Fruit fly (Drosophila melanogaster): ENCODE data around the gene btd.

- TF ChIP-seq CG4820 (GFP tag; optimal IDR thresholded peaks at IDR 0.05) (no peak), h (optimal IDR thresholded peaks at IDR 0.05) (no peak), CG15479 (GFP tag; optimal IDR thresholded peaks at IDR 0.05) (no peak), CHES-1-like (GFP tag; optimal IDR thresholded peaks at IDR 0.05) (no peak), luna (GFP tag; optimal IDR thresholded peaks at IDR 0.05) (no peak), CG18476 (GFP tag; optimal IDR thresholded peaks at IDR 0.05) (no peak), CG8924 (tag; optimal IDR thresholded peaks at IDR 0.05) (no peak), sima (GFP tag; optimal IDR thresholded peaks at IDR 0.05) (no peak), CG11085 (GFP tag; IDR thresholded peaks at IDR 0.05) (no peak)
Measured at dm6 chrX:9663666-9664065, 30.3 kb upstream of the btd start.
